Fruit fly (Drosophila melanogaster) Kc167 (cell line): ENCODE data around the gene CG13272.

ENCODE experiments used
- Myc ChIP-seq: fragments of >200 bp; optimal IDR thresholded peaks from 2 replicates; lab custom pipeline; 2017; ENCODE audit warnings: missing external identifiers
- Sin3A ChIP-seq: fragments of >200 bp; optimal IDR thresholded peaks from 2 replicates; lab custom pipeline; 2018; ENCODE audit warnings: missing external identifiers
- h ChIP-seq: fragments of >200 bp; optimal IDR thresholded peaks from 3 replicates; lab custom pipeline; 2018; ENCODE audit warnings: missing external identifiers
- insv ChIP-seq: fragments of >200 bp; optimal IDR thresholded peaks from 3 replicates; lab custom pipeline; 2018; ENCODE audit warnings: missing external identifiers
- psq ChIP-seq: fragments of >200 bp; optimal IDR thresholded peaks from 2 replicates; lab custom pipeline; 2017; ENCODE audit warnings: missing external identifiers
- ttk ChIP-seq: sonication (Bioruptor generic); optimal IDR thresholded peaks from 2 replicates; lab custom pipeline; 2017; ENCODE audit warnings: missing external identifiers

The CG13272 gene

dm6 chr2L:16819714-16820113 lies 15.0 kb downstream of the CG13272 start:
- TF ChIP-seq psq (lab: Kevin White, UChicago) (no peak), Myc (lab: Kevin White, UChicago) (no peak)

- no peak for TF ChIP-seq ttk (lab: Kevin White, UChicago)
- TF ChIP-seq Myc (lab: Kevin White, UChicago), result no peak
- TF ChIP-seq h (lab: Kevin White, UChicago), result no peak
- no peak for TF ChIP-seq psq (lab: Kevin White, UChicago)
- TF ChIP-seq insv (lab: Kevin White, UChicago), result no peak
- TF ChIP-seq Sin3A (lab: Kevin White, UChicago), result no peak
These were observed 16.3 kb downstream of the CG13272 start, which contains the start of gene CG13280 for dm6 chr2L:16820993-16821392. TSS of gene CG13280 (minus strand) at chr2L:16821093.

dm6 chr2L:16824905-16825333 lies 20.2 kb downstream of the CG13272 start, which contains the start of gene Cse1:
TSS of gene Cse1 (minus strand) at chr2L:16825207.
- TF ChIP-seq ttk (lab: Kevin White, UChicago) (no peak), psq (lab: Kevin White, UChicago) (no peak), Sin3A (lab: Kevin White, UChicago) (no peak), Myc (lab: Kevin White, UChicago) (no peak)

- TF ChIP-seq Sin3A (lab: Kevin White, UChicago) (no peak), Myc (lab: Kevin White, UChicago) (no peak), ttk (lab: Kevin White, UChicago) (no peak)
These were observed 22.3 kb downstream of the CG13272 start, which contains the start of gene AspRS-m for dm6 chr2L:16826872-16827506. TSS of gene AspRS-m (plus strand) at chr2L:16827078.

dm6 chr2L:16834402-16834801 lies 29.7 kb downstream of the CG13272 start, which contains the start of gene CG13282:
TSS of gene CG13282 (minus strand) at chr2L:16834502.
- no peak for TF ChIP-seq Sin3A (lab: Kevin White, UChicago)
- TF ChIP-seq psq (lab: Kevin White, UChicago), result no peak
- no peak for TF ChIP-seq h (lab: Kevin White, UChicago)
- no peak for TF ChIP-seq insv (lab: Kevin White, UChicago)
- no peak for TF ChIP-seq ttk (lab: Kevin White, UChicago)
- no peak for TF ChIP-seq Myc (lab: Kevin White, UChicago)

dm6 chr2L:16837158-16837557 lies 32.5 kb downstream of the CG13272 start, which contains the start of gene Nepl9:
TSS of gene Nepl9 (minus strand) at chr2L:16837258.
- TF ChIP-seq Myc (lab: Kevin White, UChicago) (no peak), Sin3A (lab: Kevin White, UChicago) (no peak), ttk (lab: Kevin White, UChicago) (no peak), psq (lab: Kevin White, UChicago) (no peak), insv (lab: Kevin White, UChicago) (no peak), h (lab: Kevin White, UChicago) (no peak)

- no peak for TF ChIP-seq h (lab: Kevin White, UChicago)
- no peak for TF ChIP-seq Myc (lab: Kevin White, UChicago)
- TF ChIP-seq ttk (lab: Kevin White, UChicago), result no peak
- no peak for TF ChIP-seq Sin3A (lab: Kevin White, UChicago)
- no peak for TF ChIP-seq psq (lab: Kevin White, UChicago)
- no peak for TF ChIP-seq insv (lab: Kevin White, UChicago)
These were observed 33.0 kb downstream of the CG13272 start, which contains the start of the genes SclA and SclB for dm6 chr2L:16837672-16838071. TSS of gene SclA (plus strand) at chr2L:16837972. TSS of gene SclB (plus strand) at chr2L:16837972.

- TF ChIP-seq ttk (lab: Kevin White, UChicago) (no peak), Myc (lab: Kevin White, UChicago) (no peak), h (lab: Kevin White, UChicago) (no peak), insv (lab: Kevin White, UChicago) (no peak), psq (lab: Kevin White, UChicago) (no peak), Sin3A (lab: Kevin White, UChicago) (no peak)
These were observed 35.0 kb downstream of the CG13272 start for dm6 chr2L:16839665-16840064.

- TF ChIP-seq insv (lab: Kevin White, UChicago) (no peak), psq (lab: Kevin White, UChicago) (no peak), Sin3A (lab: Kevin White, UChicago) (no peak), h (lab: Kevin White, UChicago) (no peak), ttk (lab: Kevin White, UChicago) (no peak), Myc (lab: Kevin White, UChicago) (no peak)
These were observed 37.8 kb downstream of the CG13272 start for dm6 chr2L:16842505-16842904.

- TF ChIP-seq Myc (lab: Kevin White, UChicago) (no peak), psq (lab: Kevin White, UChicago) (no peak), Sin3A (lab: Kevin White, UChicago) (no peak), ttk (lab: Kevin White, UChicago) (no peak), insv (lab: Kevin White, UChicago) (no peak), h (lab: Kevin White, UChicago) (no peak)
These were observed 38.7 kb downstream of the CG13272 start for dm6 chr2L:16843336-16843735.

- no peak for TF ChIP-seq h (lab: Kevin White, UChicago)
- no peak for TF ChIP-seq insv (lab: Kevin White, UChicago)
- TF ChIP-seq psq (lab: Kevin White, UChicago), result no peak
- TF ChIP-seq Myc (lab: Kevin White, UChicago), result no peak
- TF ChIP-seq ttk (lab: Kevin White, UChicago), result no peak
- TF ChIP-seq Sin3A (lab: Kevin White, UChicago), result no peak
These were observed 40.5 kb downstream of the CG13272 start for dm6 chr2L:16845179-16845578.
